Fruit fly (Drosophila melanogaster) whole organism, embryonic: ENCODE measurements around the gene CG11698.

Experiments
- B-H1 ChIP-seq: fragments of 200-800 bp; sonication (Bioruptor generic); IDR thresholded peaks from 3 replicates; pipeline ENCODE4 v1.3.6; 2022; ENCODE audit warnings: missing biosample characterization, missing genetic modification characterization
- CG1024 ChIP-seq: fragments of 200-800 bp; sonication (Bioruptor generic); IDR thresholded peaks from 2 replicates; pipeline ENCODE4 v1.3.6; 2022; ENCODE audit warnings: missing biosample characterization, missing genetic modification characterization
- CG10267 ChIP-seq: fragments of 200-800 bp; sonication (Bioruptor generic); optimal IDR thresholded peaks from 2 replicates; lab custom pipeline; 2018; ENCODE audit warnings: missing biosample characterization, mild to moderate bottlenecking, missing genetic modification characterization, moderate library complexity
- CG10274 ChIP-seq: fragments of 200-800 bp; sonication (Bioruptor generic); optimal IDR thresholded peaks from 3 replicates; lab custom pipeline; 2017; ENCODE audit warnings: missing biosample characterization, mild to moderate bottlenecking, missing genetic modification characterization
- CG10462 ChIP-seq: fragments of 200-800 bp; sonication (Bioruptor generic); optimal IDR thresholded peaks from 2 replicates; lab custom pipeline; 2016; ENCODE audit warnings: missing biosample characterization, missing genetic modification characterization
- CG12299 ChIP-seq: fragments of 200-800 bp; sonication (Bioruptor generic); optimal IDR thresholded peaks from 2 replicates; lab custom pipeline; 2018; ENCODE audit warnings: missing biosample characterization, mild to moderate bottlenecking, missing genetic modification characterization
- CG12942 ChIP-seq: fragments of 200-800 bp; sonication (Bioruptor generic); optimal IDR thresholded peaks from 3 replicates; lab custom pipeline; 2016; ENCODE audit warnings: missing biosample characterization, missing genetic modification characterization
- CG14441 ChIP-seq: fragments of 200-800 bp; sonication (Bioruptor generic); IDR thresholded peaks from 2 replicates; pipeline ENCODE4 v1.3.6; 2022; ENCODE audit warnings: missing biosample characterization, missing genetic modification characterization
- CG14667 ChIP-seq: fragments of 200-800 bp; sonication (Bioruptor generic); IDR thresholded peaks from 2 replicates; pipeline ENCODE4 v1.3.6; 2022; ENCODE audit warnings: missing biosample characterization, missing genetic modification characterization
- CG1529 ChIP-seq: fragments of 200-800 bp; sonication (Bioruptor generic); optimal IDR thresholded peaks from 3 replicates; lab custom pipeline; 2018; ENCODE audit warnings: missing biosample characterization, missing genetic modification characterization
- CG17361 ChIP-seq: fragments of 200-800 bp; sonication (Bioruptor generic); IDR thresholded peaks from 3 replicates; pipeline ENCODE4 v1.3.6; 2022; ENCODE audit warnings: missing biosample characterization, missing genetic modification characterization
- CG17829 ChIP-seq: fragments of 200-800 bp; optimal IDR thresholded peaks from 2 replicates; lab custom pipeline; 2019; ENCODE audit warnings: missing biosample characterization, mild to moderate bottlenecking, missing genetic modification characterization, moderate library complexity
- CG17912 ChIP-seq: fragments of 200-800 bp; sonication (Bioruptor generic); optimal IDR thresholded peaks from 2 replicates; lab custom pipeline; 2018; ENCODE audit warnings: missing biosample characterization, mild to moderate bottlenecking, missing genetic modification characterization
- CG18599 ChIP-seq: fragments of 200-800 bp; sonication (Bioruptor generic); optimal IDR thresholded peaks from 3 replicates; lab custom pipeline; 2017; ENCODE audit warnings: missing biosample characterization, missing genetic modification characterization, mild to moderate bottlenecking, moderate library complexity, missing genetic modification reagents
- CG32772 ChIP-seq: fragments of 200-800 bp; sonication (Bioruptor generic); IDR thresholded peaks from 2 replicates; pipeline ENCODE4 v1.3.6; 2022; ENCODE audit warnings: missing biosample characterization, missing genetic modification characterization
- CG4404 ChIP-seq: fragments of 200-800 bp; sonication (Bioruptor generic); IDR thresholded peaks from 2 replicates; pipeline ENCODE4 v1.3.6; 2022; ENCODE audit warnings: missing biosample characterization, missing genetic modification characterization
- CG4424 ChIP-seq: fragments of 200-800 bp; sonication (Bioruptor generic); optimal IDR thresholded peaks from 3 replicates; lab custom pipeline; 2016; ENCODE audit warnings: missing biosample characterization, missing genetic modification characterization
- CG7786 ChIP-seq: fragments of 200-800 bp; sonication (Bioruptor generic); optimal IDR thresholded peaks from 2 replicates; lab custom pipeline; 2016; ENCODE audit warnings: missing biosample characterization, missing genetic modification characterization
- CTCF ChIP-seq: fragments of 200-800 bp; sonication (Bioruptor generic); optimal IDR thresholded peaks from 2 replicates; lab custom pipeline; 2017; ENCODE audit warnings: missing biosample characterization, mild to moderate bottlenecking, missing genetic modification characterization, moderate library complexity
- CrebB ChIP-seq: fragments of 200-800 bp; sonication (Bioruptor generic); optimal IDR thresholded peaks from 3 replicates; lab custom pipeline; 2018; ENCODE audit warnings: missing biosample characterization, mild to moderate bottlenecking, missing genetic modification characterization
- Dp ChIP-seq: fragments of 200-800 bp; sonication (Bioruptor generic); optimal IDR thresholded peaks from 2 replicates; lab custom pipeline; 2018; ENCODE audit warnings: missing biosample characterization, mild to moderate bottlenecking, missing genetic modification characterization, moderate library complexity
- Fer3 ChIP-seq: fragments of 200-800 bp; sonication (Bioruptor generic); optimal IDR thresholded peaks from 2 replicates; lab custom pipeline; 2018; ENCODE audit warnings: missing biosample characterization, mild to moderate bottlenecking, missing genetic modification characterization, moderate library complexity
- Hmr ChIP-seq: fragments of 200-800 bp; sonication (Bioruptor generic); optimal IDR thresholded peaks from 3 replicates; lab custom pipeline; 2017; ENCODE audit warnings: mild to moderate bottlenecking, missing biosample characterization, missing genetic modification reagents, missing genetic modification characterization
- Hr39 ChIP-seq: fragments of >200 bp; optimal IDR thresholded peaks from 2 replicates; lab custom pipeline; 2017
- Hr78 ChIP-seq, 2 experiments: fragments of 200-800 bp in 1 of 2; fragments of >200 bp in 1 of 2; sonication (Bioruptor generic) in 1 of 2; optimal IDR thresholded peaks; 2 replicates each; lab custom pipeline; 2017 to 2019; ENCODE audit warnings: missing biosample characterization in 2 of 2, missing genetic modification characterization in 2 of 2, mild to moderate bottlenecking in 1 of 2, moderate library complexity in 1 of 2
- NC2α ChIP-seq: fragments of 200-800 bp; sonication (Bioruptor generic); optimal IDR thresholded peaks from 2 replicates; lab custom pipeline; 2016; ENCODE audit warnings: missing biosample characterization, missing genetic modification characterization
- Opbp ChIP-seq: fragments of 200-800 bp; sonication (Bioruptor generic); IDR thresholded peaks from 3 replicates; pipeline ENCODE4 v1.3.6; 2022; ENCODE audit warnings: missing biosample characterization, missing genetic modification characterization; ENCODE audit not compliant: partially characterized antibody
- Optix ChIP-seq: fragments of 200-800 bp; sonication (Bioruptor generic); IDR thresholded peaks from 3 replicates; pipeline ENCODE4 v1.3.6; 2022; ENCODE audit warnings: missing biosample characterization, missing genetic modification characterization
- Sin3A ChIP-seq: fragments of >200 bp; optimal IDR thresholded peaks from 2 replicates; lab custom pipeline; 2018
- Sox102F ChIP-seq: fragments of 200-800 bp; sonication (Bioruptor generic); optimal IDR thresholded peaks from 2 replicates; lab custom pipeline; 2018; ENCODE audit warnings: missing biosample characterization, mild to moderate bottlenecking, missing genetic modification characterization, moderate library complexity
- Sry-δ ChIP-seq: fragments of 200-800 bp; sonication (Bioruptor generic); optimal IDR thresholded peaks from 2 replicates; lab custom pipeline; 2016; ENCODE audit warnings: missing biosample characterization, missing genetic modification characterization
- Ssrp ChIP-seq: fragments of 200-800 bp; sonication (Bioruptor generic); optimal IDR thresholded peaks from 2 replicates; lab custom pipeline; 2018; ENCODE audit warnings: missing biosample characterization, mild to moderate bottlenecking, missing genetic modification characterization, moderate library complexity
- Tbp ChIP-seq: fragments of >200 bp; optimal IDR thresholded peaks from 2 replicates; lab custom pipeline; 2018; ENCODE audit warnings: missing biosample characterization, missing genetic modification characterization
- Vsx1 ChIP-seq: fragments of 200-800 bp; sonication (Bioruptor generic); optimal IDR thresholded peaks from 2 replicates; lab custom pipeline; 2017; ENCODE audit warnings: missing biosample characterization, mild to moderate bottlenecking, missing genetic modification characterization, missing genetic modification reagents
- bab2 ChIP-seq: fragments of 200-800 bp; sonication (Bioruptor generic); optimal IDR thresholded peaks from 2 replicates; lab custom pipeline; 2016; ENCODE audit warnings: missing biosample characterization, missing genetic modification characterization
- danr ChIP-seq: fragments of 200-800 bp; sonication (Bioruptor generic); IDR thresholded peaks from 2 replicates; pipeline ENCODE4 v1.3.6; 2022; ENCODE audit warnings: missing biosample characterization, missing genetic modification characterization
- dm ChIP-seq: fragments of 200-800 bp; sonication (Bioruptor generic); optimal IDR thresholded peaks from 3 replicates; lab custom pipeline; 2016; ENCODE audit warnings: missing biosample characterization, missing genetic modification characterization
- emc ChIP-seq: fragments of 200-800 bp; sonication (Bioruptor generic); optimal IDR thresholded peaks from 2 replicates; lab custom pipeline; 2016; ENCODE audit warnings: missing biosample characterization, missing genetic modification characterization
- insv ChIP-seq, 2 experiments: fragments of 200-800 bp; sonication (Bioruptor generic); optimal IDR thresholded peaks; 3 replicates each; lab custom pipeline; 2016 to 2018; ENCODE audit warnings: missing biosample characterization in 2 of 2, missing genetic modification characterization in 2 of 2
- knrl ChIP-seq: fragments of 200-800 bp; sonication (Bioruptor generic); IDR thresholded peaks from 3 replicates; pipeline ENCODE4 v1.3.6; 2022; ENCODE audit warnings: missing biosample characterization, missing genetic modification characterization; ENCODE audit not compliant: partially characterized antibody
- lmd ChIP-seq: fragments of 200-800 bp; sonication (Bioruptor generic); IDR thresholded peaks from 2 replicates; pipeline ENCODE4 v1.3.6; 2022; ENCODE audit warnings: missing biosample characterization, missing genetic modification characterization
- mam ChIP-seq: fragments of 200-800 bp; sonication (Bioruptor generic); optimal IDR thresholded peaks from 3 replicates; lab custom pipeline; 2016; ENCODE audit warnings: missing biosample characterization, missing genetic modification characterization
- odd ChIP-seq: fragments of 200-800 bp; sonication (Bioruptor generic); optimal IDR thresholded peaks from 2 replicates; lab custom pipeline; 2017; ENCODE audit warnings: missing biosample characterization, mild to moderate bottlenecking, missing genetic modification characterization
- onecut ChIP-seq: fragments of 200-800 bp; sonication (Bioruptor generic); IDR thresholded peaks from 2 replicates; pipeline ENCODE4 v1.3.6; 2022; ENCODE audit warnings: missing biosample characterization, missing genetic modification characterization
- psq ChIP-seq: fragments of 200-800 bp; sonication (Bioruptor generic); optimal IDR thresholded peaks from 2 replicates; lab custom pipeline; 2017; ENCODE audit warnings: missing biosample characterization, missing genetic modification characterization
- salm ChIP-seq: fragments of 200-800 bp; sonication (Bioruptor generic); optimal IDR thresholded peaks from 2 replicates; lab custom pipeline; 2018; ENCODE audit warnings: missing biosample characterization, mild to moderate bottlenecking, missing genetic modification characterization
- seq ChIP-seq: fragments of 200-800 bp; sonication (Bioruptor generic); IDR thresholded peaks from 2 replicates; pipeline ENCODE4 v1.3.6; 2022; ENCODE audit warnings: missing biosample characterization, missing genetic modification characterization
- sqz ChIP-seq: fragments of 200-800 bp; sonication (Bioruptor generic); optimal IDR thresholded peaks from 3 replicates; lab custom pipeline; 2018; ENCODE audit warnings: missing biosample characterization, mild to moderate bottlenecking, missing genetic modification characterization
- tll ChIP-seq, 2 experiments: fragments of 200-800 bp in 1 of 2; fragments of >200 bp in 1 of 2; sonication (Bioruptor generic) in 1 of 2; optimal IDR thresholded peaks; 2 replicates each; lab custom pipeline; 2017 to 2019; ENCODE audit warnings: missing biosample characterization in 2 of 2, missing genetic modification characterization in 2 of 2, mild to moderate bottlenecking in 1 of 2, moderate library complexity in 1 of 2
- trem ChIP-seq: fragments of 200-800 bp; optimal IDR thresholded peaks from 3 replicates; lab custom pipeline; 2019; ENCODE audit warnings: missing biosample characterization, mild to moderate bottlenecking, missing genetic modification characterization, moderate library complexity
- unpg ChIP-seq: fragments of 200-800 bp; sonication (Bioruptor generic); optimal IDR thresholded peaks from 3 replicates; lab custom pipeline; 2018; ENCODE audit warnings: missing biosample characterization, mild to moderate bottlenecking, missing genetic modification characterization, moderate library complexity
- z ChIP-seq: fragments of 200-800 bp; sonication (Bioruptor generic); IDR thresholded peaks from 3 replicates; pipeline ENCODE4 v1.3.6; 2022; ENCODE audit warnings: missing biosample characterization, missing genetic modification characterization
- zfh1 ChIP-seq: fragments of 200-800 bp; sonication (Bioruptor generic); IDR thresholded peaks from 3 replicates; pipeline ENCODE4 v1.3.6; 2022; ENCODE audit warnings: missing biosample characterization, missing genetic modification characterization

CG11698 gene

DNA sequence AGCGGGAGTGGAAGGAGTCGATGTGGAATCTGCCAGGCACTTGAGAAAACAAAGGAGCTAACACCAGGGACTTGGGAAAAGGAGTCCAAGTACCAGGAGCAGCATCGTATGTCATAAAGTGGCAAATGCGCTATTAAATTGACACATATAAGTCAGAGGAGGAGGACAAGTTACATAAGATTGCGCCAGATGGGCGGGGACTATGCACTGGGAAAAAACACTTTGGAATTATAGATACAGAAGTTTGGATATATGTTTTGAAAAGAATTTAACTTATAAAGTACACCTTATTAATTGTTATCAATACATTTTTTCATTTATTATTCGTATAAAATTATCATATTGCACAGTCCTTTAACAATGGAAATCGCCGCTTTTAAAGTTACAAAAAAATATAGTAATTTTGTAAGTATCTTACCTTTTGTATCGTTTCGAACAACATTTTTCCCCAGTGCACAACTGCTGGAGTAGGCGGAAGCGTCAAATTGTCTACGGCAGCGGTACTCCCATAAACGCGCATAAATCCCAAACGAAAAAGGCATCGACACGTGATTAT lies 24.1 kb downstream of the CG11698 start (continued):
- TF ChIP-seq CG32772 (GFP tag; lab: Robert Waterston, UW) (no peak), onecut (no peak), CG7786 (GFP tag; lab: Kevin White, UChicago) (no peak), NC2α (GFP tag; lab: Kevin White, UChicago) (no peak), Fer3 (tag; lab: Kevin White, UChicago) (no peak), B-H1 (no peak), unpg (GFP tag; lab: Kevin White, UChicago) (no peak), CTCF (GFP tag; lab: Kevin White, UChicago) (no peak), bab2 (no peak), CG17912 (GFP tag; lab: Kevin White, UChicago) (no peak), CG4424 (GFP tag; lab: Kevin White, UChicago) (no peak), sqz (GFP tag; lab: Kevin White, UChicago) (no peak), CG17361 (GFP tag; lab: Robert Waterston, UW) (no peak), z (no peak), knrl (no peak), insv (GFP tag; optimal IDR thresholded peaks at IDR 0.05; lab: Kevin White, UChicago) (no peak), CG12942 (GFP tag; lab: Kevin White, UChicago) (no peak), tll (GFP tag; optimal IDR thresholded peaks at IDR 0.05; lab: Kevin White, UChicago) (no peak), danr (GFP tag; lab: Robert Waterston, UW) (no peak), dm (GFP tag; lab: Kevin White, UChicago) (no peak), Hmr (GFP tag; lab: Kevin White, UChicago) (no peak), CG18599 (no peak), Sox102F (GFP tag; lab: Kevin White, UChicago) (no peak), Hr78 (GFP tag; optimal IDR thresholded peaks at IDR 0.05; lab: Kevin White, UChicago) (no peak), Tbp (GFP tag; lab: Kevin White, UChicago) (no peak), CG10274 (no peak), CG14441 (GFP tag; lab: Robert Waterston, UW) (no peak), CG1024 (no peak), lmd (GFP tag; lab: Robert Waterston, UW) (no peak), seq (GFP tag; lab: Robert Waterston, UW) (no peak), Sry-δ (GFP tag; lab: Kevin White, UChicago) (no peak), Optix (GFP tag; lab: Robert Waterston, UW) (no peak), Dp (GFP tag; lab: Kevin White, UChicago) (no peak), CrebB (no peak), Ssrp (tag; lab: Kevin White, UChicago) (peak; percentile 30), CG1529 (no peak), zfh1 (GFP tag; lab: Robert Waterston, UW) (no peak), Hr39 (lab: Kevin White, UChicago) (no peak), Vsx1 (no peak), Sin3A (lab: Kevin White, UChicago) (no peak), odd (no peak), emc (GFP tag; lab: Kevin White, UChicago) (no peak), CG10462 (GFP tag; lab: Kevin White, UChicago) (no peak), CG17829 (tag; lab: Kevin White, UChicago) (peak; percentile 48), trem (tag; lab: Kevin White, UChicago) (peak; percentile 7), salm (tag; lab: Kevin White, UChicago) (no peak), Opbp (GFP tag; lab: Robert Waterston, UW) (no peak), CG4404 (GFP tag; lab: Robert Waterston, UW) (peak; percentile 39), CG14667 (GFP tag; lab: Robert Waterston, UW) (no peak), CG12299 (no peak), CG10267 (tag; lab: Kevin White, UChicago) (peak; percentile 45), psq (GFP tag; lab: Kevin White, UChicago) (no peak), mam (no peak)
